Worm (Caenorhabditis elegans) whole organism, L1 larva: ENCODE results near the gene srp-2.

Source experiments
- C16A3.4 ChIP-seq: fragments of 150-350 bp; optimal IDR thresholded peaks from 2 replicates; lab custom pipeline; 2014; ENCODE audit warnings: missing biosample characterization, missing genetic modification characterization
- F16B12.6 ChIP-seq: fragments of 150-350 bp; optimal IDR thresholded peaks from 2 replicates; lab custom pipeline; 2014; ENCODE audit warnings: missing biosample characterization, missing genetic modification characterization
- Y116A8C.19 ChIP-seq: sonication (generic microtip); optimal IDR thresholded peaks from 2 replicates; lab custom pipeline; 2016; ENCODE audit warnings: missing compliant biosample characterization, missing genetic modification characterization, borderline replicate concordance
- aha-1 ChIP-seq: fragments of 150-350 bp; optimal IDR thresholded peaks from 2 replicates; lab custom pipeline; 2014; ENCODE audit warnings: missing biosample characterization, missing genetic modification characterization
- aly-2 ChIP-seq: fragments of 150-350 bp; optimal IDR thresholded peaks from 2 replicates; lab custom pipeline; 2014; ENCODE audit warnings: missing biosample characterization, missing genetic modification characterization
- ama-1 ChIP-seq: fragments of 150-350 bp; optimal IDR thresholded peaks from 2 replicates; lab custom pipeline; 2014
- ceh-8 ChIP-seq: fragments of 200-800 bp; sonication (Bioruptor generic); optimal IDR thresholded peaks from 2 replicates; lab custom pipeline; 2018; ENCODE audit warnings: mild to moderate bottlenecking, missing genetic modification characterization, moderate library complexity, missing compliant biosample characterization
- ceh-90 ChIP-seq: sonication (generic microtip); optimal IDR thresholded peaks from 2 replicates; lab custom pipeline; 2016; ENCODE audit warnings: missing genetic modification characterization, missing compliant biosample characterization
- ces-1 ChIP-seq: fragments of 150-350 bp; optimal IDR thresholded peaks from 2 replicates; lab custom pipeline; 2014; ENCODE audit warnings: missing biosample characterization, missing genetic modification reagents, missing genetic modification characterization
- dpl-1 ChIP-seq, 3 experiments: fragments of 150-350 bp in 2 of 3; sonication (generic microtip) in 1 of 3; optimal IDR thresholded peaks; 2 replicates each; lab custom pipeline; 2014 to 2017; ENCODE audit warnings: missing biosample characterization in 3 of 3, missing genetic modification characterization in 3 of 3, missing genetic modification reagents in 3 of 3
- dsc-1 ChIP-seq: sonication (generic microtip); optimal IDR thresholded peaks from 2 replicates; lab custom pipeline; 2016; ENCODE audit warnings: mild to moderate bottlenecking, missing genetic modification characterization, missing compliant biosample characterization
- efl-1 ChIP-seq, 4 experiments: fragments of 150-350 bp; optimal IDR thresholded peaks in 3 of 4; peaks in 1 of 4; 1 replicate in 1 of 4; 2 replicates in 3 of 4; lab custom pipeline; 2014; ENCODE audit warnings: missing biosample characterization in 2 of 4, missing genetic modification characterization in 2 of 4, missing genetic modification reagents in 2 of 4
- fkh-4 ChIP-seq: sonication (generic microtip); optimal IDR thresholded peaks from 2 replicates; lab custom pipeline; 2016; ENCODE audit warnings: missing compliant biosample characterization, missing genetic modification characterization, borderline replicate concordance
- fos-1 ChIP-seq: fragments of 150-350 bp; optimal IDR thresholded peaks from 2 replicates; lab custom pipeline; 2014; ENCODE audit warnings: missing biosample characterization, missing genetic modification characterization
- hlh-17 ChIP-seq: fragments of 200-800 bp; sonication (Bioruptor generic); optimal IDR thresholded peaks from 2 replicates; lab custom pipeline; 2018; ENCODE audit warnings: missing genetic modification characterization, mild to moderate bottlenecking, missing compliant biosample characterization, moderate library complexity, borderline replicate concordance
- irx-1 ChIP-seq: sonication (generic microtip); optimal IDR thresholded peaks from 2 replicates; lab custom pipeline; 2016; ENCODE audit warnings: missing genetic modification characterization, missing compliant biosample characterization
- isw-1 ChIP-seq: fragments of 200-800 bp; sonication (Bioruptor generic); IDR thresholded peaks from 2 replicates; pipeline ENCODE4 v1.3.6; 2022; ENCODE audit warnings: missing genetic modification characterization, missing compliant biosample characterization
- jun-1 ChIP-seq: fragments of 150-350 bp; optimal IDR thresholded peaks from 2 replicates; lab custom pipeline; 2014; ENCODE audit warnings: missing biosample characterization, missing genetic modification reagents, missing genetic modification characterization
- lin-13 ChIP-seq: fragments of 150-350 bp; optimal IDR thresholded peaks from 2 replicates; lab custom pipeline; 2014; ENCODE audit warnings: missing biosample characterization, missing genetic modification reagents, missing genetic modification characterization
- lin-14 ChIP-seq: fragments of 200-800 bp; sonication (Bioruptor generic); optimal IDR thresholded peaks from 2 replicates; lab custom pipeline; 2018; ENCODE audit warnings: mild to moderate bottlenecking, missing genetic modification characterization, moderate library complexity, missing compliant biosample characterization
- lin-35 ChIP-seq, 2 experiments: fragments of 150-350 bp; optimal IDR thresholded peaks; 2 replicates each; lab custom pipeline; 2014; ENCODE audit warnings: missing biosample characterization in 2 of 2, missing genetic modification characterization in 2 of 2, missing genetic modification reagents in 2 of 2
- lin-39 ChIP-seq: fragments of 150-350 bp; optimal IDR thresholded peaks from 2 replicates; lab custom pipeline; 2014; ENCODE audit warnings: missing biosample characterization, missing genetic modification reagents, missing genetic modification characterization
- lsy-2 ChIP-seq, 2 experiments: fragments of 150-350 bp; optimal IDR thresholded peaks; 2 replicates each; lab custom pipeline; 2014; ENCODE audit warnings: missing biosample characterization in 2 of 2, missing genetic modification characterization in 2 of 2
- mab-9 ChIP-seq: fragments of 200-800 bp; sonication (Bioruptor generic); IDR thresholded peaks from 2 replicates; pipeline ENCODE4 v1.3.6; 2022; ENCODE audit warnings: missing genetic modification reagents, missing genetic modification characterization, missing compliant biosample characterization
- mep-1 ChIP-seq: fragments of 150-350 bp; optimal IDR thresholded peaks from 2 replicates; lab custom pipeline; 2014; ENCODE audit warnings: missing biosample characterization, missing genetic modification characterization
- nhr-11 ChIP-seq: fragments of 150-350 bp; optimal IDR thresholded peaks from 2 replicates; lab custom pipeline; 2014; ENCODE audit warnings: missing biosample characterization, missing genetic modification characterization
- nhr-12 ChIP-seq: sonication (generic microtip); optimal IDR thresholded peaks from 2 replicates; lab custom pipeline; 2017; ENCODE audit warnings: missing biosample characterization, missing genetic modification characterization
- nhr-20 ChIP-seq: sonication (generic microtip); optimal IDR thresholded peaks from 2 replicates; lab custom pipeline; 2016; ENCODE audit warnings: mild to moderate bottlenecking, missing genetic modification characterization, missing compliant biosample characterization
- nhr-237 ChIP-seq: fragments of 150-350 bp; optimal IDR thresholded peaks from 2 replicates; lab custom pipeline; 2014; ENCODE audit warnings: missing biosample characterization, missing genetic modification characterization
- nhr-28 ChIP-seq: fragments of 150-350 bp; optimal IDR thresholded peaks from 2 replicates; lab custom pipeline; 2014; ENCODE audit warnings: missing biosample characterization, missing genetic modification characterization
- nhr-47 ChIP-seq: sonication (generic microtip); optimal IDR thresholded peaks from 2 replicates; lab custom pipeline; 2016; ENCODE audit warnings: mild to moderate bottlenecking, missing genetic modification characterization, moderate library complexity, missing compliant biosample characterization
- nhr-71 ChIP-seq: sonication (generic microtip); optimal IDR thresholded peaks from 2 replicates; lab custom pipeline; 2016; ENCODE audit warnings: mild to moderate bottlenecking, missing genetic modification characterization, moderate library complexity, missing compliant biosample characterization
- nhr-85 ChIP-seq: sonication (generic microtip); peaks from one replicate; lab custom pipeline; 2016; ENCODE audit warnings: missing genetic modification characterization, inconsistent platforms, missing compliant biosample characterization
- nhr-90 ChIP-seq: sonication (generic microtip); optimal IDR thresholded peaks from 2 replicates; lab custom pipeline; 2016; ENCODE audit warnings: mild to moderate bottlenecking, missing genetic modification characterization, missing compliant biosample characterization; ENCODE audit not compliant: poor library complexity
- snpc-4 ChIP-seq: fragments of 150-350 bp; optimal IDR thresholded peaks from 2 replicates; lab custom pipeline; 2014; ENCODE audit warnings: missing biosample characterization, missing genetic modification characterization
- snu-23 ChIP-seq: sonication (generic microtip); optimal IDR thresholded peaks from 2 replicates; lab custom pipeline; 2016; ENCODE audit warnings: missing genetic modification characterization, missing compliant biosample characterization
- sox-4 ChIP-seq: sonication (generic microtip); optimal IDR thresholded peaks from 2 replicates; lab custom pipeline; 2016; ENCODE audit warnings: missing genetic modification characterization, missing compliant biosample characterization
- sptf-1 ChIP-seq: fragments of 150-350 bp; optimal IDR thresholded peaks from 2 replicates; lab custom pipeline; 2014; ENCODE audit warnings: missing biosample characterization, missing genetic modification characterization
- swsn-7 ChIP-seq: sonication (generic microtip); optimal IDR thresholded peaks from 2 replicates; lab custom pipeline; 2016; ENCODE audit warnings: missing genetic modification characterization, missing compliant biosample characterization
- unc-130 ChIP-seq: fragments of 150-350 bp; optimal IDR thresholded peaks from 2 replicates; lab custom pipeline; 2017; ENCODE audit warnings: missing biosample characterization, missing genetic modification characterization, inconsistent platforms
- unc-30 ChIP-seq: sonication (generic microtip); optimal IDR thresholded peaks from 2 replicates; lab custom pipeline; 2017; ENCODE audit warnings: missing biosample characterization, missing genetic modification characterization
- unc-62 ChIP-seq: fragments of 150-350 bp; optimal IDR thresholded peaks from 2 replicates; lab custom pipeline; 2014; ENCODE audit warnings: missing biosample characterization, missing genetic modification reagents, missing genetic modification characterization
- unc-98 ChIP-seq: fragments of 200-800 bp; sonication (Bioruptor generic); IDR thresholded peaks from 2 replicates; pipeline ENCODE4 v1.3.6; 2022; ENCODE audit warnings: missing genetic modification characterization, missing compliant biosample characterization
- xbp-1 ChIP-seq: sonication (generic microtip); optimal IDR thresholded peaks from 2 replicates; lab custom pipeline; 2016; ENCODE audit warnings: missing genetic modification characterization, missing compliant biosample characterization
- ztf-11 ChIP-seq, 2 experiments: sonication (generic microtip); optimal IDR thresholded peaks; 2 replicates each; lab custom pipeline; 2016 to 2017; ENCODE audit warnings: missing genetic modification characterization in 2 of 2, missing biosample characterization in 1 of 2, missing compliant biosample characterization in 1 of 2

The srp-2 gene

DNA sequence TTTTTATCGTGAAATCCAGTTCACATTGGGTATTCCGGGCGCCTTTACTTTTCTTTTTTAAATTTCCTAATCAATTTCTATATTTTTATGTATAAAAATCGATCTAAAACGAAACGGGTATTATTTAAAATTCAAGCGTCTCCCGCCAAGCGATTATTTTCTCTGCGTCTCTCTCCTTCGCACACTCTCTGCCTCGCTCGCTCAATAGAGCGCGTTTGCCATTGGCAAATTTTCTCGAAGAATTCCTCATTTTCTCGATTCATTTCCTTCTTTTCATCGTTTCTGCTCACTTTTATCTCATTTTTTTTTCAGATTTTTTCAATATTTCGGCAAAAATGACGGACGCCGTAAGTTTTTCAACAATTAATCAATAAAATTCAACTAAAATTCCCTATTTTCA lies 10.8 kb downstream of the srp-2 start, which contains the start of gene sti-1 (continued):
- TF ChIP-seq irx-1 (tag; lab: Kevin White, UChicago) (peak; percentile 81), hlh-17 (GFP tag; lab: Kevin White, UChicago) (no peak), lin-14 (GFP tag; lab: Kevin White, UChicago) (peak; percentile 98), unc-30 (tag; lab: Kevin White, UChicago) (no peak), ces-1 (GFP tag; lab: Kevin White, UChicago) (no peak), isw-1 (GFP tag; lab: Robert Waterston, UW) (peak; percentile 87), C16A3.4 (peak; percentile 83), nhr-11 (tag; lab: Kevin White, UChicago) (peak; percentile 81), sptf-1 (no peak), ceh-8 (GFP tag; lab: Kevin White, UChicago) (peak; percentile 68), nhr-90 (peak; percentile 89), F16B12.6 (tag; lab: Kevin White, UChicago) (peak; percentile 36), mab-9 (GFP tag; lab: Robert Waterston, UW) (peak; percentile 79), nhr-47 (tag; lab: Kevin White, UChicago) (peak; percentile 93), fkh-4 (tag; lab: Kevin White, UChicago) (no peak), ceh-90 (no peak), jun-1 (tag; lab: Kevin White, UChicago) (peak; percentile 86), lin-35 (GFP tag; optimal IDR thresholded peaks at IDR 0.05; lab: Kevin White, UChicago) (peak; percentile 97 to 99), unc-130 (tag; lab: Kevin White, UChicago) (peak; percentile 89), efl-1 (optimal IDR thresholded peaks at IDR 0.05; lab: Kevin White, UChicago) (peak; percentile 99 to 100), efl-1 (GFP tag; optimal IDR thresholded peaks at IDR 0.05 in 1 of 2; lab: Kevin White, UChicago) (peak; percentile 99 to 100), fos-1 (tag; lab: Kevin White, UChicago) (peak; percentile 76), unc-62 (GFP tag; lab: Kevin White, UChicago) (no peak)

DNA sequence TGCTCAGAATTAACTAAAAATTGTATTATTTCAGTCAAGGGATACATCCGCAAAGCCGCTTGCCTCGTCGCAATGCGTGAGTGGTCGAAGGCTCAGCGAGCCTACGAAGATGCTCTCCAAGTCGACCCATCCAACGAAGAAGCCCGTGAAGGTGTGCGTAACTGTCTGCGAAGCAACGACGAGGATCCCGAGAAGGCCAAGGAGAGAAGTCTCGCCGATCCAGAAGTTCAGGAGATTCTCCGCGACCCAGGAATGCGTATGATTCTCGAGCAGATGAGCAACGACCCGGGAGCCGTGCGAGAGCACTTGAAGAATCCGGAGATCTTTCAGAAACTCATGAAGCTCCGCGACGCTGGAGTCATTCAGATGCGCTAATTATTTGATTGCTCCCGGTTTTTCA lies 11.9 kb downstream of the srp-2 start:
- TF ChIP-seq sptf-1 (no peak), lin-13 (no peak), mab-9 (GFP tag; lab: Robert Waterston, UW) (no peak), nhr-12 (tag; lab: Kevin White, UChicago) (no peak)

DNA sequence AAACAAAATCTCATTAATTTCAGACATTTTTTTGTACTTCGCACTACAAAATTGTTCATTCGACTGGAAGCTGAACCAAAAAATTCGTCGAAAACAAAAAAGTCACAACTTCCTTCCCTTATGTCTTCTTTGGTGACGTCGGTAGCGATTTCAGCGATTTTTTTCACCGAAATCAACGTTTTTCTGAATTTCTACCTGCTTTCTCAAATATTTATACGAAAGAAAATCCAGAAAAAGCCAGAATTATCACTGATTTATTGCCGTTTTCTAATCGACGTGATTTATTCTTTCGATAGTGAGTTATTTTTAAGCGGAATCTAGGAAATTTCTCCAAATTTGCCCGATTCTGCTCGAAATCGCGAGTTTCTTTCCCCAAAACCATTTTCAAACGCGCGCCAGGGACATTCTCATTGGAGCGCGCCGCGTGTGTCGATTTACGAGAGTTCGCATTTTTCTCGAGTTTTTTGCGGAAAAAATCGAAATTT lies 12.5 kb downstream of the srp-2 start, which contains the start of gene srbc-58:
Gene srbc-58, plus strand, starts transcription at position 121 of the 485 bp plus-strand sequence.
- peak; percentile 79 for TF ChIP-seq ama-1 (lab: Kevin White, UChicago)
- TF ChIP-seq dsc-1: no peak
- TF ChIP-seq swsn-7 (tag; lab: Kevin White, UChicago): peak; percentile 5
- peak; percentile 5 for TF ChIP-seq xbp-1 (tag; lab: Kevin White, UChicago)
- peak; percentile 24 for TF ChIP-seq snu-23 (GFP tag; lab: Kevin White, UChicago)
- peak in 1 of 2 experiments; percentile 11 for TF ChIP-seq lsy-2 (tag; optimal IDR thresholded peaks at IDR 0.05; lab: Kevin White, UChicago)
- TF ChIP-seq nhr-85 (tag; lab: Kevin White, UChicago): peak; percentile 72
- TF ChIP-seq nhr-71 (tag; lab: Kevin White, UChicago): peak; percentile 34
- TF ChIP-seq nhr-90: no peak
- peak in 1 of 2 experiments; percentile 63 for TF ChIP-seq lin-35 (GFP tag; optimal IDR thresholded peaks at IDR 0.05; lab: Kevin White, UChicago)
- peak in 2 of 3 experiments; percentile 17 to 61 for TF ChIP-seq dpl-1 (GFP tag; optimal IDR thresholded peaks at IDR 0.05; lab: Kevin White, UChicago)
- TF ChIP-seq nhr-47 (tag; lab: Kevin White, UChicago): no peak
- TF ChIP-seq mep-1 (tag; lab: Kevin White, UChicago): peak; percentile 27
- no peak for TF ChIP-seq snpc-4
- peak; percentile 66 for TF ChIP-seq aly-2 (tag; lab: Kevin White, UChicago)
- TF ChIP-seq efl-1 (optimal IDR thresholded peaks at IDR 0.05; lab: Kevin White, UChicago): peak in 1 of 2 experiments; percentile 70
- TF ChIP-seq efl-1 (GFP tag; optimal IDR thresholded peaks at IDR 0.05 in 1 of 2; lab: Kevin White, UChicago): peak; percentile 61 to 93

DNA sequence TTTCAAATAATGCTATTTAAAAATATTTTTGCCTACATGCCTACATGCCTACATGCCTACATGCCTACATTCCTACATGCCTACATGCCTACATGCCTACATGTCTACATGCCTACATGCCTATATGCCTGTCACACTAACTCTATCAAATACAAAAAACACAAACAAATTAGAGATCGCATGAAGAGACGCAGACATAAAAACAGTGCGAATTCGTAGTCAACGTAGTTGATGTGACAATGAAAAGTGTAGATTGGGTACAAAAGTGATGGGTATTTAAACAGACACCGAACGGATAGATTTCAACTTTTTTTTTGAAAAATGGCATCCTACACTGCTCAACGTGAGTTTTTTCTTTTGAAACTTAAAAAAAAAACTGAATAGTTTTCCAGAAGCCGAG lies 14.8 kb downstream of the srp-2 start, which contains the start of gene R09E12.9:
Gene R09E12.9, plus strand, starts transcription at position 316 of the 400 bp plus-strand sequence.
- no peak for TF ChIP-seq sox-4 (tag; lab: Kevin White, UChicago)
- TF ChIP-seq efl-1 (optimal IDR thresholded peaks at IDR 0.05; lab: Kevin White, UChicago): peak; percentile 37 to 39
- peak; percentile 28 to 90 for TF ChIP-seq efl-1 (GFP tag; optimal IDR thresholded peaks at IDR 0.05 in 1 of 2; lab: Kevin White, UChicago)
- TF ChIP-seq nhr-20 (tag; lab: Kevin White, UChicago): peak; percentile 69
- TF ChIP-seq xbp-1 (tag; lab: Kevin White, UChicago): no peak
- TF ChIP-seq swsn-7 (tag; lab: Kevin White, UChicago): peak; percentile 10
- peak; percentile 6 to 57 for TF ChIP-seq lin-35 (GFP tag; optimal IDR thresholded peaks at IDR 0.05; lab: Kevin White, UChicago)
- no peak for TF ChIP-seq aha-1 (tag; lab: Kevin White, UChicago)
- TF ChIP-seq nhr-237 (tag; lab: Kevin White, UChicago): peak; percentile 42
- peak; percentile 54 for TF ChIP-seq nhr-28 (tag; lab: Kevin White, UChicago)
- peak in 2 of 3 experiments; percentile 24 to 26 for TF ChIP-seq dpl-1 (GFP tag; optimal IDR thresholded peaks at IDR 0.05; lab: Kevin White, UChicago)
- peak; percentile 63 for TF ChIP-seq snu-23 (GFP tag; lab: Kevin White, UChicago)
- no peak for TF ChIP-seq lin-39 (tag; lab: Kevin White, UChicago)
- no peak for TF ChIP-seq ztf-11 (tag; optimal IDR thresholded peaks at IDR 0.05; lab: Kevin White, UChicago)
- TF ChIP-seq C16A3.4: no peak
- no peak for TF ChIP-seq jun-1 (tag; lab: Kevin White, UChicago)
- no peak for TF ChIP-seq unc-98 (GFP tag; lab: Robert Waterston, UW)
- TF ChIP-seq Y116A8C.19: no peak
- TF ChIP-seq nhr-47 (tag; lab: Kevin White, UChicago): no peak
